Fruit fly (Drosophila melanogaster) whole organism, embryonic: ENCODE measurements around the gene tth.

Experiments used
- Aef1 ChIP-seq: fragments of 200-800 bp; sonication (Bioruptor generic); IDR thresholded peaks from 3 replicates; pipeline ENCODE4 v1.3.6; 2022; ENCODE audit warnings: missing biosample characterization, missing genetic modification characterization
- Antp ChIP-seq: fragments of 200-800 bp; sonication (Bioruptor generic); optimal IDR thresholded peaks from 3 replicates; lab custom pipeline; 2016; ENCODE audit warnings: missing biosample characterization, missing genetic modification characterization
- Atf6 ChIP-seq: fragments of 200-800 bp; sonication (Bioruptor generic); IDR thresholded peaks from 2 replicates; pipeline ENCODE4 v1.3.6; 2022; ENCODE audit warnings: missing biosample characterization, missing genetic modification characterization
- Blimp-1 ChIP-seq: fragments of 200-800 bp; sonication (Bioruptor generic); optimal IDR thresholded peaks from 3 replicates; lab custom pipeline; 2018; ENCODE audit warnings: missing biosample characterization, missing genetic modification characterization, mild to moderate bottlenecking, moderate library complexity, missing genetic modification reagents
- BtbVII ChIP-seq: fragments of 200-800 bp; sonication (Bioruptor generic); optimal IDR thresholded peaks from 3 replicates; lab custom pipeline; 2017; ENCODE audit warnings: missing biosample characterization, mild to moderate bottlenecking, missing genetic modification characterization
- CG10209 ChIP-seq: fragments of 200-800 bp; sonication (Bioruptor generic); optimal IDR thresholded peaks from 3 replicates; lab custom pipeline; 2017; ENCODE audit warnings: missing biosample characterization, mild to moderate bottlenecking, missing genetic modification characterization, missing genetic modification reagents
- CG10366 ChIP-seq: fragments of 200-800 bp; sonication (Bioruptor generic); IDR thresholded peaks from 2 replicates; pipeline ENCODE4 v1.3.6; 2022; ENCODE audit warnings: missing biosample characterization, missing genetic modification characterization
- CG11247 ChIP-seq: fragments of 200-800 bp; sonication (Bioruptor generic); IDR thresholded peaks from 2 replicates; pipeline ENCODE4 v1.3.6; 2022; ENCODE audit warnings: missing biosample characterization, missing genetic modification characterization
- CG11696 ChIP-seq: fragments of 200-800 bp; sonication (Bioruptor generic); IDR thresholded peaks from 2 replicates; pipeline ENCODE4 v1.3.6; 2022; ENCODE audit warnings: missing biosample characterization, missing genetic modification characterization
- CG13424 ChIP-seq: fragments of 200-800 bp; sonication (Bioruptor generic); optimal IDR thresholded peaks from 2 replicates; lab custom pipeline; 2019; ENCODE audit warnings: missing biosample characterization, mild to moderate bottlenecking, missing genetic modification characterization, moderate library complexity
- CG13894 ChIP-seq: fragments of 200-800 bp; sonication (Bioruptor generic); optimal IDR thresholded peaks from 3 replicates; lab custom pipeline; 2018; ENCODE audit warnings: missing biosample characterization, mild to moderate bottlenecking, missing genetic modification characterization, moderate library complexity
- CG14667 ChIP-seq: fragments of 200-800 bp; sonication (Bioruptor generic); IDR thresholded peaks from 2 replicates; pipeline ENCODE4 v1.3.6; 2022; ENCODE audit warnings: missing biosample characterization, missing genetic modification characterization
- CG15269 ChIP-seq: fragments of 200-800 bp; sonication (Bioruptor generic); optimal IDR thresholded peaks from 2 replicates; lab custom pipeline; 2018; ENCODE audit warnings: missing biosample characterization, mild to moderate bottlenecking, missing genetic modification characterization, moderate library complexity
- CG1602 ChIP-seq: fragments of 200-800 bp; sonication (Bioruptor generic); optimal IDR thresholded peaks from 3 replicates; lab custom pipeline; 2016; ENCODE audit warnings: missing biosample characterization, missing genetic modification characterization
- CG2120 ChIP-seq: fragments of 200-800 bp; sonication (Bioruptor generic); optimal IDR thresholded peaks from 3 replicates; lab custom pipeline; 2016; ENCODE audit warnings: missing biosample characterization, missing genetic modification characterization
- CG2678 ChIP-seq: fragments of 200-800 bp; sonication (Bioruptor generic); optimal IDR thresholded peaks from 3 replicates; lab custom pipeline; 2019; ENCODE audit warnings: missing biosample characterization, mild to moderate bottlenecking, missing genetic modification characterization, moderate library complexity
- CG33213 ChIP-seq: fragments of 200-800 bp; sonication (Bioruptor generic); optimal IDR thresholded peaks from 3 replicates; lab custom pipeline; 2016; ENCODE audit warnings: missing biosample characterization, missing genetic modification characterization
- CG4617 ChIP-seq: fragments of 200-800 bp; sonication (Bioruptor generic); optimal IDR thresholded peaks from 3 replicates; lab custom pipeline; 2016; ENCODE audit warnings: missing biosample characterization, missing genetic modification characterization, borderline replicate concordance
- CG4730 ChIP-seq: fragments of 200-800 bp; sonication (Bioruptor generic); IDR thresholded peaks from 2 replicates; pipeline ENCODE4 v1.3.6; 2022; ENCODE audit warnings: missing biosample characterization, missing genetic modification characterization
- CG5953 ChIP-seq: fragments of 200-800 bp; sonication (Bioruptor generic); IDR thresholded peaks from 2 replicates; pipeline ENCODE4 v1.3.6; 2022; ENCODE audit warnings: missing biosample characterization, missing genetic modification characterization
- CG6254 ChIP-seq: fragments of 200-800 bp; sonication (Bioruptor generic); optimal IDR thresholded peaks from 3 replicates; lab custom pipeline; 2017; ENCODE audit warnings: mild to moderate bottlenecking, missing biosample characterization, missing genetic modification reagents, missing genetic modification characterization
- CG6689 ChIP-seq: fragments of 200-800 bp; sonication (Bioruptor generic); IDR thresholded peaks from 2 replicates; pipeline ENCODE4 v1.3.6; 2022; ENCODE audit warnings: missing biosample characterization, missing genetic modification characterization
- CG8359 ChIP-seq: fragments of 200-800 bp; sonication (Bioruptor generic); optimal IDR thresholded peaks from 2 replicates; lab custom pipeline; 2017; ENCODE audit warnings: missing biosample characterization, mild to moderate bottlenecking, missing genetic modification characterization, borderline replicate concordance
- Drgx ChIP-seq: fragments of 200-800 bp; sonication (Bioruptor generic); IDR thresholded peaks from 2 replicates; pipeline ENCODE4 v1.3.6; 2022; ENCODE audit warnings: missing biosample characterization, missing genetic modification characterization
- HLH3B ChIP-seq: fragments of 200-800 bp; sonication (Bioruptor generic); IDR thresholded peaks from 2 replicates; pipeline ENCODE4 v1.3.6; 2022; ENCODE audit warnings: missing biosample characterization, missing genetic modification characterization
- Meics ChIP-seq: fragments of 200-800 bp; sonication (Bioruptor generic); optimal IDR thresholded peaks from 2 replicates; lab custom pipeline; 2017; ENCODE audit warnings: missing biosample characterization, mild to moderate bottlenecking, missing genetic modification characterization
- NfI ChIP-seq: fragments of 200-800 bp; sonication (Bioruptor generic); optimal IDR thresholded peaks from 3 replicates; lab custom pipeline; 2018; ENCODE audit warnings: missing biosample characterization, mild to moderate bottlenecking, missing genetic modification characterization, moderate library complexity
- Ptx1 ChIP-seq: fragments of 200-800 bp; sonication (Bioruptor generic); IDR thresholded peaks from 2 replicates; pipeline ENCODE4 v1.3.6; 2022; ENCODE audit warnings: missing biosample characterization, missing genetic modification characterization
- Sox102F ChIP-seq: fragments of 200-800 bp; sonication (Bioruptor generic); optimal IDR thresholded peaks from 2 replicates; lab custom pipeline; 2018; ENCODE audit warnings: missing biosample characterization, mild to moderate bottlenecking, missing genetic modification characterization, moderate library complexity
- Stat92E ChIP-seq, 3 experiments: fragments of >200 bp in 2 of 3; fragments of 200-800 bp in 1 of 3; sonication (Bioruptor generic) in 1 of 3; optimal IDR thresholded peaks; 2 replicates each; lab custom pipeline; 2017 to 2019; ENCODE audit warnings: missing biosample characterization in 3 of 3, missing genetic modification characterization in 3 of 3, mild to moderate bottlenecking in 1 of 3, moderate library complexity in 1 of 3
- Xbp1 ChIP-seq: fragments of 200-800 bp; sonication (Bioruptor generic); optimal IDR thresholded peaks from 3 replicates; lab custom pipeline; 2016; ENCODE audit warnings: missing biosample characterization, mild to moderate bottlenecking, missing genetic modification characterization
- al ChIP-seq: fragments of 200-800 bp; sonication (Bioruptor generic); IDR thresholded peaks from 2 replicates; pipeline ENCODE4 v1.3.6; 2022; ENCODE audit warnings: missing biosample characterization, missing genetic modification characterization
- ap ChIP-seq: fragments of 200-800 bp; sonication (Bioruptor generic); IDR thresholded peaks from 2 replicates; pipeline ENCODE4 v1.3.6; 2022; ENCODE audit warnings: missing biosample characterization, missing genetic modification characterization
- ase ChIP-seq: fragments of 200-800 bp; sonication (Bioruptor generic); IDR thresholded peaks from 3 replicates; pipeline ENCODE4 v1.3.6; 2022; ENCODE audit warnings: missing biosample characterization, missing genetic modification characterization
- eve ChIP-seq, 2 experiments: fragments of >200 bp; optimal IDR thresholded peaks; 2 replicates each; lab custom pipeline; 2017; ENCODE audit warnings: missing biosample characterization in 2 of 2, missing genetic modification characterization in 2 of 2
- eyg ChIP-seq: fragments of 200-800 bp; sonication (Bioruptor generic); optimal IDR thresholded peaks from 3 replicates; lab custom pipeline; 2016; ENCODE audit warnings: missing biosample characterization, missing genetic modification characterization
- fd96Cb ChIP-seq: fragments of 200-800 bp; sonication (Bioruptor generic); optimal IDR thresholded peaks from 2 replicates; lab custom pipeline; 2018; ENCODE audit warnings: missing biosample characterization, mild to moderate bottlenecking, missing genetic modification characterization, moderate library complexity
- gem ChIP-seq: fragments of 200-800 bp; sonication (Bioruptor generic); optimal IDR thresholded peaks from 2 replicates; lab custom pipeline; 2019; ENCODE audit warnings: missing biosample characterization, mild to moderate bottlenecking, missing genetic modification characterization, moderate library complexity
- ind ChIP-seq: fragments of 200-800 bp; sonication (Bioruptor generic); optimal IDR thresholded peaks from 3 replicates; lab custom pipeline; 2016; ENCODE audit warnings: missing biosample characterization, missing genetic modification characterization
- jigr1 ChIP-seq: fragments of 200-800 bp; sonication (Bioruptor generic); IDR thresholded peaks from 3 replicates; pipeline ENCODE4 v1.3.6; 2022; ENCODE audit warnings: missing biosample characterization, missing genetic modification characterization
- ken ChIP-seq: fragments of 200-800 bp; sonication (Bioruptor generic); IDR thresholded peaks from 3 replicates; pipeline ENCODE4 v1.3.6; 2022; ENCODE audit warnings: missing biosample characterization, missing genetic modification characterization
- otp ChIP-seq: fragments of 200-800 bp; sonication (Bioruptor generic); IDR thresholded peaks from 3 replicates; pipeline ENCODE4, ENCODE4 v1.3.6; 2022; ENCODE audit warnings: missing biosample characterization, missing genetic modification characterization
- p53 ChIP-seq: fragments of 200-800 bp; sonication (Bioruptor generic); optimal IDR thresholded peaks from 2 replicates; lab custom pipeline; 2016; ENCODE audit warnings: missing biosample characterization, missing genetic modification characterization
- phol ChIP-seq: fragments of 200-800 bp; sonication (Bioruptor generic); optimal IDR thresholded peaks from 3 replicates; lab custom pipeline; 2018; ENCODE audit warnings: missing biosample characterization, mild to moderate bottlenecking, missing genetic modification characterization, moderate library complexity
- ranshi ChIP-seq: fragments of 200-800 bp; sonication (Bioruptor generic); IDR thresholded peaks from 2 replicates; pipeline ENCODE4 v1.3.6; 2022; ENCODE audit warnings: missing biosample characterization, missing genetic modification characterization
- sens ChIP-seq: fragments of 200-800 bp; sonication (Bioruptor generic); peaks from one replicate; lab custom pipeline; 2016; ENCODE audit warnings: missing biosample characterization, missing genetic modification characterization
- slbo ChIP-seq: fragments of 200-800 bp; sonication (Bioruptor generic); IDR thresholded peaks from 2 replicates; pipeline ENCODE4 v1.3.6; 2022; ENCODE audit warnings: missing biosample characterization, missing genetic modification characterization
- sob ChIP-seq: fragments of 200-800 bp; sonication (Bioruptor generic); IDR thresholded peaks from 2 replicates; pipeline ENCODE4 v1.3.6; 2022; ENCODE audit warnings: missing biosample characterization, missing genetic modification characterization
- vvl ChIP-seq: fragments of 200-800 bp; sonication (Bioruptor generic); IDR thresholded peaks from 2 replicates; pipeline ENCODE4 v1.3.6; 2022; ENCODE audit warnings: missing biosample characterization, missing genetic modification characterization
- z ChIP-seq: fragments of 200-800 bp; sonication (Bioruptor generic); IDR thresholded peaks from 3 replicates; pipeline ENCODE4 v1.3.6; 2022; ENCODE audit warnings: missing biosample characterization, missing genetic modification characterization
- zfh2 ChIP-seq: fragments of 200-800 bp; sonication (Bioruptor generic); optimal IDR thresholded peaks from 2 replicates; lab custom pipeline; 2016; ENCODE audit warnings: missing biosample characterization, missing genetic modification characterization

The tth gene

dm6 chrX:13568127-13568526, 48.3 kb downstream of the tth start (continued):
- TF ChIP-seq CG5953 (no peak), CG10209 (peak; percentile 1), eve (GFP tag; optimal IDR thresholded peaks at IDR 0.05; lab: Kevin White, UChicago) (peak in 1 of 2 experiments; percentile 30), Drgx (GFP tag; lab: Robert Waterston, UW) (peak; percentile 36; the same call in 1 of the 2 replicates), otp (GFP tag; lab: Robert Waterston, UW) (0 out of 3 replicates have a peak, but pooled peaks have one; percentile 17), ap (GFP tag; lab: Robert Waterston, UW) (0 out of 2 replicates have a peak, but pooled peaks have one; percentile 19), CG11696 (GFP tag; lab: Robert Waterston, UW) (no peak), CG1602 (no peak), HLH3B (GFP tag; lab: Robert Waterston, UW) (no peak), CG33213 (GFP tag; lab: Kevin White, UChicago) (no peak), sens (GFP tag; lab: Kevin White, UChicago) (peak; percentile 70), Atf6 (GFP tag; lab: Robert Waterston, UW) (peak; percentile 35; the same call in 1 of the 2 replicates), CG2678 (peak; percentile 43), CG4617 (GFP tag; lab: Kevin White, UChicago) (no peak), ase (no peak), Sox102F (GFP tag; lab: Kevin White, UChicago) (peak; percentile 37), p53 (no peak), Xbp1 (peak; percentile 0), fd96Cb (tag; lab: Kevin White, UChicago) (peak; percentile 18), CG14667 (GFP tag; lab: Robert Waterston, UW) (peak; percentile 25; the same call in 1 of the 2 replicates), Blimp-1 (GFP tag; lab: Kevin White, UChicago) (peak; percentile 34), CG8359 (GFP tag; lab: Kevin White, UChicago) (no peak), al (GFP tag; lab: Robert Waterston, UW) (no peak), vvl (GFP tag; lab: Robert Waterston, UW) (peak; percentile 44), CG10366 (GFP tag; lab: Robert Waterston, UW) (peak; percentile 21; the same call in 1 of the 2 replicates), Aef1 (GFP tag; lab: Robert Waterston, UW) (0 out of 3 replicates have a peak, but pooled peaks have one; percentile 18), gem (peak; percentile 46), CG15269 (tag; lab: Kevin White, UChicago) (peak; percentile 14), Meics (peak; percentile 10), Stat92E (GFP tag; optimal IDR thresholded peaks at IDR 0.05; lab: Kevin White, UChicago) (no peak), NfI (GFP tag; lab: Kevin White, UChicago) (no peak), phol (tag; lab: Kevin White, UChicago) (peak; percentile 14), Ptx1 (GFP tag; lab: Robert Waterston, UW) (peak; percentile 32; the same call in 1 of the 2 replicates), BtbVII (GFP tag; lab: Kevin White, UChicago) (no peak), ind (GFP tag; lab: Kevin White, UChicago) (peak; percentile 35), zfh2 (GFP tag; lab: Kevin White, UChicago) (peak; percentile 4), slbo (GFP tag; lab: Robert Waterston, UW) (peak; percentile 66), Antp (no peak), CG6689 (GFP tag; lab: Robert Waterston, UW) (peak; percentile 34; the same call in 1 of the 2 replicates), jigr1 (no peak), CG13424 (tag; lab: Kevin White, UChicago) (peak; percentile 16), eyg (GFP tag; lab: Kevin White, UChicago) (peak; percentile 10), ranshi (0 out of 2 replicates have a peak, but pooled peaks have one; percentile 24), CG11247 (GFP tag; lab: Robert Waterston, UW) (peak; percentile 18; the same call in 1 of the 2 replicates), CG13894 (tag; lab: Kevin White, UChicago) (no peak), sob (GFP tag; lab: Robert Waterston, UW) (0 out of 2 replicates have a peak, but pooled peaks have one; percentile 48), CG4730 (peak; percentile 46; the same call in 1 of the 2 replicates), ken (0 out of 3 replicates have a peak, but pooled peaks have one; percentile 45), CG2120 (GFP tag; lab: Kevin White, UChicago) (peak; percentile 25), CG6254 (GFP tag; lab: Kevin White, UChicago) (no peak), z (no peak)
